Worm (Caenorhabditis elegans): ENCODE measurements around the gene W06H8.2.

The W06H8.2 gene

DNA sequence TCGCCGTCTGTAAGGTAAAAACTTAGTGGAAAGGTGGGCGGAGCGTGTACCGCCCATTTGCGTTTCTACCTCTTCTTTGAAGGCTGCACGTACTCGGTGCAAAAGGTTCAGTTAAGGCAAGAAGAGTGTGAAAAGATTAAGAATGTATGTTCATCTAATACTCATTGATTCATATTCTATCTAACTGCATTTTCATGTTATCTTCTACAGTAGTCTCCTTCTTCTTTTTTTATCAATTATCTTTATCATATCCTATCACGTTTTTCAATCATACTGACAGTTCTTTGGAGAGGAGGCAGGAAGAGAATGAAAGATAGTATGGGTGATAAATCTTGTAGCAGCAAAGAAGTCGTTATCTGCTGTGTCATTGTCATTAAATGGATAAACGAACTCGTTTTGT is 40.8 kb downstream of the W06H8.2 start (continued):
- TF ChIP-seq nhr-20 (tag; optimal IDR thresholded peaks at IDR 0.05) (peak; percentile 87), aha-1 (tag; optimal IDR thresholded peaks at IDR 0.05) (peak; percentile 43), hpl-2 (GFP tag; optimal IDR thresholded peaks at IDR 0.05) (no peak), irx-1 (tag; optimal IDR thresholded peaks at IDR 0.05) (no peak), lin-15B (tag; optimal IDR thresholded peaks at IDR 0.05) (no peak), elt-3 (tag; optimal IDR thresholded peaks at IDR 0.05) (peak; percentile 1 to 97 (median 86)), xbp-1 (tag; optimal IDR thresholded peaks at IDR 0.05) (no peak), elt-2 (tag; optimal IDR thresholded peaks at IDR 0.05) (peak; percentile 74), snpc-4 (tag; optimal IDR thresholded peaks at IDR 0.05) (no peak), egl-27 (tag; optimal IDR thresholded peaks at IDR 0.05) (peak in 1 of 2 experiments; percentile 61), unc-30 (tag; optimal IDR thresholded peaks at IDR 0.05) (no peak), ceh-82 (tag; optimal IDR thresholded peaks at IDR 0.05) (no peak), ets-5 (GFP tag; IDR thresholded peaks at IDR 0.05) (no peak), hlh-4 (tag; optimal IDR thresholded peaks at IDR 0.05) (no peak), nhr-12 (tag; optimal IDR thresholded peaks at IDR 0.05) (no peak), tbx-2 (tag; optimal IDR thresholded peaks at IDR 0.05) (peak; percentile 50), nhr-77 (tag; optimal IDR thresholded peaks at IDR 0.05) (no peak), fos-1 (tag; optimal IDR thresholded peaks at IDR 0.05) (no peak), pag-3 (tag; optimal IDR thresholded peaks at IDR 0.05; ENCODE audit: borderline replicate concordance, insufficient read depth) (no peak), nhr-11 (tag; optimal IDR thresholded peaks at IDR 0.05) (no peak), nhr-71 (tag; optimal IDR thresholded peaks at IDR 0.05) (peak; percentile 82), ces-1 (GFP tag; optimal IDR thresholded peaks at IDR 0.05) (no peak), unc-130 (tag; optimal IDR thresholded peaks at IDR 0.05) (peak; percentile 64), jun-1 (tag; optimal IDR thresholded peaks at IDR 0.05) (no peak), nhr-90 (tag; optimal IDR thresholded peaks at IDR 0.05; ENCODE audit: poor library complexity) (peak; percentile 75), mab-9 (GFP tag; IDR thresholded peaks at IDR 0.05) (no peak), nhr-76 (tag; optimal IDR thresholded peaks at IDR 0.05) (no peak), Y116A8C.19 (tag; optimal IDR thresholded peaks at IDR 0.05; ENCODE audit: borderline replicate concordance) (no peak), fkh-8 (tag; optimal IDR thresholded peaks at IDR 0.05) (no peak), dpl-1 (GFP tag; optimal IDR thresholded peaks at IDR 0.05) (no peak), lin-35 (GFP tag; optimal IDR thresholded peaks at IDR 0.05) (peak in 1 of 2 experiments; percentile 70), nhr-47 (tag; optimal IDR thresholded peaks at IDR 0.05) (peak; percentile 65), mep-1 (tag; optimal IDR thresholded peaks at IDR 0.05) (peak; percentile 36)

DNA sequence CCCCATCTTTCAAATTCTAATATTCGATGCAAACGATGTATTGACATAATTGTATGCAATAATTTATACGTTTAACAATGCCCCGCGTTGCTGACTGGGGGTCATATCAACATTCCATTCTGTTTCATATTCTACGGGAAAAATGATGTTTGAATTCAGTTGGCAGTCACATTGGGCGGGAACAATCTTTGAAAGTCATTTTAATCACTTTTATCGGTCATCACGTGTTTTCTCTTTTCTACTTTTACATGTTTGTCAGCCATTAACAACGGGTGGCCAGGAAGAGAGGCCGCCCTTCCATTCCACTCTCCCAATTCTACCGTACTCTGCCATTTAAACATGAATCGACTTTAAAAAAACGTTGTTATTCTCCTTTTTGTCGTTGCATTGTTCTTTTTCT is 42.2 kb downstream of the W06H8.2 start:
- no peak for TF ChIP-seq pax-3 (tag; optimal IDR thresholded peaks at IDR 0.05)
- peak in 1 of 2 experiments; percentile 2 for TF ChIP-seq mdl-1 (tag; optimal IDR thresholded peaks at IDR 0.05)
- TF ChIP-seq snu-23 (GFP tag; optimal IDR thresholded peaks at IDR 0.05) = peak; percentile 39
- peak in 1 of 3 experiments; percentile 4 for TF ChIP-seq dpl-1 (GFP tag; optimal IDR thresholded peaks at IDR 0.05)
- peak; percentile 37 for TF ChIP-seq nhr-19 (GFP tag; conservative IDR thresholded peaks at IDR 0.05)
- TF ChIP-seq F16B12.6 (tag; optimal IDR thresholded peaks at IDR 0.05) = no peak
- peak; percentile 48 for TF ChIP-seq lin-14 (GFP tag; optimal IDR thresholded peaks at IDR 0.05)
- TF ChIP-seq blmp-1 (tag; optimal IDR thresholded peaks at IDR 0.05) = peak; percentile 56
- peak; percentile 54 for TF ChIP-seq nhr-71 (tag; optimal IDR thresholded peaks at IDR 0.05)
- peak; percentile 16 to 60 for TF ChIP-seq lsy-2 (tag; optimal IDR thresholded peaks at IDR 0.05)
- peak in 2 of 6 experiments; percentile 13 to 41 for TF ChIP-seq elt-3 (tag; optimal IDR thresholded peaks at IDR 0.05)
- TF ChIP-seq elt-2 (tag; optimal IDR thresholded peaks at IDR 0.05) = peak; percentile 79
- peak; percentile 2 for TF ChIP-seq unc-130 (tag; optimal IDR thresholded peaks at IDR 0.05)
- TF ChIP-seq nhr-20 (tag; optimal IDR thresholded peaks at IDR 0.05) = peak; percentile 56
- no peak for TF ChIP-seq efl-1 (optimal IDR thresholded peaks at IDR 0.05)
- TF ChIP-seq efl-1 (GFP tag; optimal IDR thresholded peaks at IDR 0.05 in 1 of 2) = no peak
- TF ChIP-seq fkh-4 (tag; optimal IDR thresholded peaks at IDR 0.05; ENCODE audit: borderline replicate concordance) = no peak
- peak; percentile 39 for TF ChIP-seq nhr-90 (tag; optimal IDR thresholded peaks at IDR 0.05; ENCODE audit: poor library complexity)
- peak; percentile 78 for TF ChIP-seq nhr-85 (tag)
- TF ChIP-seq C16A3.4 (tag; optimal IDR thresholded peaks at IDR 0.05) = no peak
- no peak for TF ChIP-seq hpl-2 (GFP tag; optimal IDR thresholded peaks at IDR 0.05)
- peak in 1 of 2 experiments; percentile 44 for TF ChIP-seq lin-35 (GFP tag; optimal IDR thresholded peaks at IDR 0.05)
- TF ChIP-seq grh-1 (GFP tag; IDR thresholded peaks at IDR 0.05) = no peak
